Worm (Caenorhabditis elegans) whole organism, late embryonic: ENCODE measurements around the gene T27F7.12.

Experiments
- F13H6.1 ChIP-seq: sonication (generic microtip); optimal IDR thresholded peaks from 2 replicates; lab custom pipeline; 2016; ENCODE audit warnings: missing genetic modification characterization, missing compliant biosample characterization
- K09A11.1 ChIP-seq: sonication (generic microtip); optimal IDR thresholded peaks from 2 replicates; lab custom pipeline; 2017; ENCODE audit warnings: antibody characterized with exemption, mild to moderate bottlenecking, missing genetic modification characterization, missing compliant biosample characterization; ENCODE audit not compliant: insufficient read depth
- T23F11.4 ChIP-seq: fragments of 200-800 bp; sonication (Bioruptor generic); optimal IDR thresholded peaks from 2 replicates; lab custom pipeline; 2018; ENCODE audit warnings: mild to moderate bottlenecking, missing genetic modification characterization, missing compliant biosample characterization
- Y22D7AL.16 ChIP-seq: sonication (generic microtip); optimal IDR thresholded peaks from 2 replicates; lab custom pipeline; 2016; ENCODE audit warnings: missing genetic modification characterization, missing compliant biosample characterization
- ahr-1 ChIP-seq: sonication (generic microtip); optimal IDR thresholded peaks from 2 replicates; lab custom pipeline; 2016; ENCODE audit warnings: missing genetic modification characterization, missing compliant biosample characterization
- ama-1 ChIP-seq: fragments of 150-350 bp; optimal IDR thresholded peaks from 2 replicates; lab custom pipeline; 2014
- ceh-14 ChIP-seq: sonication (generic microtip); optimal IDR thresholded peaks from 2 replicates; lab custom pipeline; 2016; ENCODE audit warnings: missing genotype, missing genetic modification characterization, missing compliant biosample characterization
- ceh-2 ChIP-seq: sonication (generic microtip); optimal IDR thresholded peaks from 2 replicates; lab custom pipeline; 2016; ENCODE audit warnings: missing genotype, missing genetic modification characterization, missing compliant biosample characterization
- ceh-24 ChIP-seq: sonication (generic microtip); optimal IDR thresholded peaks from 2 replicates; lab custom pipeline; 2016; ENCODE audit warnings: mild to moderate bottlenecking, missing genetic modification characterization, missing compliant biosample characterization
- ceh-30 ChIP-seq: fragments of 150-350 bp; optimal IDR thresholded peaks from 2 replicates; lab custom pipeline; 2014; ENCODE audit warnings: missing biosample characterization, missing genetic modification characterization
- ceh-45 ChIP-seq: fragments of 200-800 bp; sonication (Bioruptor generic); IDR thresholded peaks from 2 replicates; pipeline ENCODE4 v1.3.6; 2022; ENCODE audit warnings: missing genetic modification reagents, missing genetic modification characterization, missing compliant biosample characterization
- ceh-48 ChIP-seq: sonication (generic microtip); optimal IDR thresholded peaks from 2 replicates; lab custom pipeline; 2016; ENCODE audit warnings: missing genetic modification characterization, inconsistent platforms, missing compliant biosample characterization
- ceh-9 ChIP-seq: sonication (generic microtip); optimal IDR thresholded peaks from 2 replicates; lab custom pipeline; 2016; ENCODE audit warnings: mild to moderate bottlenecking, missing genetic modification characterization, inconsistent platforms, missing compliant biosample characterization
- dmd-4 ChIP-seq: sonication (generic microtip); optimal IDR thresholded peaks from 2 replicates; lab custom pipeline; 2016; ENCODE audit warnings: borderline replicate concordance, missing genetic modification characterization, missing compliant biosample characterization
- elt-2 ChIP-seq: sonication (generic microtip); optimal IDR thresholded peaks from 2 replicates; lab custom pipeline; 2016; ENCODE audit warnings: missing genetic modification reagents, missing genetic modification characterization, missing compliant biosample characterization
- elt-4 ChIP-seq: sonication (generic microtip); optimal IDR thresholded peaks from 2 replicates; lab custom pipeline; 2016; ENCODE audit warnings: missing genetic modification characterization, missing compliant biosample characterization
- eyg-1 ChIP-seq: sonication (generic microtip); optimal IDR thresholded peaks from 2 replicates; lab custom pipeline; 2016; ENCODE audit warnings: missing genotype, missing genetic modification characterization, missing compliant biosample characterization
- fax-1 ChIP-seq: sonication (generic microtip); optimal IDR thresholded peaks from 2 replicates; lab custom pipeline; 2016; ENCODE audit warnings: missing genotype, missing genetic modification characterization, missing compliant biosample characterization
- fkh-10 ChIP-seq: fragments of 150-350 bp; optimal IDR thresholded peaks from 2 replicates; lab custom pipeline; 2014; ENCODE audit warnings: missing biosample characterization, missing genetic modification reagents, missing genetic modification characterization
- hlh-13 ChIP-seq: fragments of 200-800 bp; sonication (Bioruptor generic); optimal IDR thresholded peaks from 2 replicates; lab custom pipeline; 2018; ENCODE audit warnings: mild to moderate bottlenecking, missing genetic modification characterization, missing compliant biosample characterization
- hlh-15 ChIP-seq: sonication (generic microtip); optimal IDR thresholded peaks from 2 replicates; lab custom pipeline; 2016; ENCODE audit warnings: missing genetic modification characterization, missing compliant biosample characterization
- lin-11 ChIP-seq: fragments of 200-800 bp; sonication (Bioruptor generic); optimal IDR thresholded peaks from 2 replicates; lab custom pipeline; 2018; ENCODE audit warnings: mild to moderate bottlenecking, missing genetic modification characterization, missing compliant biosample characterization
- mec-3 ChIP-seq: sonication (generic microtip); optimal IDR thresholded peaks from 2 replicates; lab custom pipeline; 2016; ENCODE audit warnings: borderline replicate concordance, missing genetic modification characterization, missing compliant biosample characterization
- nfya-1 ChIP-seq: sonication (generic microtip); optimal IDR thresholded peaks from 2 replicates; lab custom pipeline; 2017; ENCODE audit warnings: missing genetic modification characterization, mild to moderate bottlenecking, missing compliant biosample characterization, antibody characterized with exemption, moderate library complexity
- nhr-11 ChIP-seq: fragments of 150-350 bp; optimal IDR thresholded peaks from 2 replicates; lab custom pipeline; 2014; ENCODE audit warnings: missing biosample characterization, missing genetic modification characterization
- npax-4 ChIP-seq: sonication (generic microtip); optimal IDR thresholded peaks from 2 replicates; lab custom pipeline; 2016; ENCODE audit warnings: missing genetic modification characterization, missing compliant biosample characterization
- odd-2 ChIP-seq: sonication (generic microtip); optimal IDR thresholded peaks from 2 replicates; lab custom pipeline; 2017; ENCODE audit warnings: antibody characterized with exemption, mild to moderate bottlenecking, missing genetic modification characterization, missing compliant biosample characterization
- pat-9 ChIP-seq: fragments of 200-800 bp; sonication (Bioruptor generic); optimal IDR thresholded peaks from 2 replicates; lab custom pipeline; 2018; ENCODE audit warnings: mild to moderate bottlenecking, missing genetic modification characterization, moderate library complexity, missing compliant biosample characterization
- pha-4 ChIP-seq: fragments of 150-350 bp; optimal IDR thresholded peaks from 2 replicates; lab custom pipeline; 2018; ENCODE audit warnings: missing biosample characterization, missing genetic modification reagents, missing genetic modification characterization
- pros-1 ChIP-seq: fragments of 150-350 bp; optimal IDR thresholded peaks from 2 replicates; lab custom pipeline; 2014; ENCODE audit warnings: missing biosample characterization, missing genetic modification reagents, missing genetic modification characterization
- ref-2 ChIP-seq: sonication (generic microtip); optimal IDR thresholded peaks from 2 replicates; lab custom pipeline; 2016; ENCODE audit warnings: missing genetic modification characterization, missing compliant biosample characterization
- rnt-1 ChIP-seq: sonication (generic microtip); optimal IDR thresholded peaks from 2 replicates; lab custom pipeline; 2016; ENCODE audit warnings: missing genetic modification characterization, missing compliant biosample characterization
- sdc-2 ChIP-seq: sonication (generic microtip); optimal IDR thresholded peaks from 2 replicates; lab custom pipeline; 2016; ENCODE audit warnings: missing genotype, missing genetic modification characterization, missing compliant biosample characterization
- sox-2 ChIP-seq: fragments of 200-800 bp; sonication (Bioruptor generic); IDR thresholded peaks from 2 replicates; pipeline ENCODE4 v1.3.6; 2022; ENCODE audit warnings: missing genetic modification reagents, missing genetic modification characterization, missing compliant biosample characterization
- sox-4 ChIP-seq: sonication (generic microtip); optimal IDR thresholded peaks from 2 replicates; lab custom pipeline; 2017; ENCODE audit warnings: mild to moderate bottlenecking, missing genetic modification characterization, inconsistent platforms, missing compliant biosample characterization
- tbx-2 ChIP-seq: sonication (generic microtip); optimal IDR thresholded peaks from 2 replicates; lab custom pipeline; 2016; ENCODE audit warnings: missing genetic modification characterization, missing compliant biosample characterization
- unc-3 ChIP-seq, 2 experiments: fragments of 200-800 bp in 1 of 2; sonication (Bioruptor generic) in 1 of 2; sonication (generic microtip) in 1 of 2; conservative IDR thresholded peaks in 1 of 2; optimal IDR thresholded peaks in 1 of 2; 2 replicates each; pipeline versions ENCODE4 v1.3.6 to Lab custom; 2016 to 2022; ENCODE audit warnings: missing compliant biosample characterization in 2 of 2, missing genetic modification characterization in 2 of 2, missing genetic modification reagents in 1 of 2
- unc-42 ChIP-seq: sonication (generic microtip); optimal IDR thresholded peaks from 2 replicates; lab custom pipeline; 2016; ENCODE audit warnings: missing genotype, missing genetic modification characterization, missing compliant biosample characterization
- zip-5 ChIP-seq: sonication (generic microtip); optimal IDR thresholded peaks from 2 replicates; lab custom pipeline; 2016; ENCODE audit warnings: missing genetic modification characterization, missing compliant biosample characterization

Gene T27F7.12

DNA sequence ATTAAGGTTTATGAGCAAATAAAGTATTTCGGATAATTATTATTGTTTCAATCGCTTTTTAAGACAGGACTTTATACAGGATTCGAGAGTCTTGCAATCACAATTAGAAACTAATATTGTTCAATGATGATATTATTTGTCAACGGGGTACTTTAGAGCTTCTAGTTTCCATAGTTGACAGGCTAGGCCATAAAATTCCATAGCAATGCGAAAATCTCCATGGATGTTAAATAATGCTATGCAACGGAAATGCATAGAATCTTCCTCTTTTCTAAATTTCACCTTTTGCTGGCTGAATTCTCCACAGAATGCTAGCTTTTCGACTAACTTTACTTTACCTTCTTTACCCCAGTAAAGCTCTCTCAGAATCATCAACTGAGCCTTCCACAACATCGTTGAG, 18.1 kb downstream of the T27F7.12 start, which contains the start of gene F59A6.3:
Gene F59A6.3 (plus strand): TSS at position 301 of the 400 bp plus-strand sequence.
- TF ChIP-seq ama-1 = no peak
- TF ChIP-seq ceh-24 (tag; lab: Kevin White, UChicago) = no peak
- no peak for TF ChIP-seq unc-3 (GFP tag; conservative IDR thresholded peaks at IDR 0.05; lab: Robert Waterston, UW)
- no peak for TF ChIP-seq unc-3 (tag; optimal IDR thresholded peaks at IDR 0.05; lab: Kevin White, UChicago)
- TF ChIP-seq rnt-1 (tag; lab: Kevin White, UChicago) = no peak
- no peak for TF ChIP-seq F13H6.1
- no peak for TF ChIP-seq fax-1 (tag; lab: Kevin White, UChicago)
- TF ChIP-seq ref-2 = no peak
- no peak for TF ChIP-seq dmd-4
- no peak for TF ChIP-seq ahr-1
- TF ChIP-seq tbx-2 (tag; lab: Kevin White, UChicago) = no peak
- no peak for TF ChIP-seq sdc-2 (tag; lab: Kevin White, UChicago)
- TF ChIP-seq, all 69 proteins: peak for 0

DNA sequence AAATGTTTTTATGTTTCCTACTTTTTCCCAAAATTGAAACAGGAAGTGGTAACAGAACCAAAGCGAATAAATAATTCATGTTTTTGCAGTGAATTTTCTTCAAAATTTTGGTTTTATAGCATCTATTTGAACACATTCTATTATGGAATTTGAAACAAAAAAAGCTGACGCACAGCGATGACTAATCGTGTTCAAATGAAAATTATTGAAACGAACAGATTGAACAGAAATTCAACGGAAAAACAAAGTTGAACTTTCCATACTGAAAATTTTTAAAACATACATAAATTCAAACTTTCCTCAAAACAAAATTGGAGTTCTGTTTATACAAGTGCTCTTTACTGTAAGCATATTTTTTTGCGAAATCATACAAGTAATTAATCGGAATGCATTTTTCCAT, 22.1 kb downstream of the T27F7.12 start, which contains the start of gene F59A6.12:
Gene F59A6.12 (minus strand): TSS at position 101 of the 400 bp plus-strand sequence.
- TF ChIP-seq elt-2 (tag; lab: Kevin White, UChicago) = no peak
- TF ChIP-seq zip-5 = no peak
- TF ChIP-seq nhr-11 = no peak
- TF ChIP-seq tbx-2 (tag; lab: Kevin White, UChicago) = no peak
- TF ChIP-seq nfya-1 (tag; lab: Kevin White, UChicago) = no peak
- no peak for TF ChIP-seq T23F11.4
- TF ChIP-seq elt-4 (tag; lab: Kevin White, UChicago) = no peak
- no peak for TF ChIP-seq ama-1
- no peak for TF ChIP-seq Y22D7AL.16
- TF ChIP-seq pha-4 (tag; lab: Kevin White, UChicago) = no peak
- no peak for TF ChIP-seq fkh-10
- TF ChIP-seq pat-9 = no peak

DNA sequence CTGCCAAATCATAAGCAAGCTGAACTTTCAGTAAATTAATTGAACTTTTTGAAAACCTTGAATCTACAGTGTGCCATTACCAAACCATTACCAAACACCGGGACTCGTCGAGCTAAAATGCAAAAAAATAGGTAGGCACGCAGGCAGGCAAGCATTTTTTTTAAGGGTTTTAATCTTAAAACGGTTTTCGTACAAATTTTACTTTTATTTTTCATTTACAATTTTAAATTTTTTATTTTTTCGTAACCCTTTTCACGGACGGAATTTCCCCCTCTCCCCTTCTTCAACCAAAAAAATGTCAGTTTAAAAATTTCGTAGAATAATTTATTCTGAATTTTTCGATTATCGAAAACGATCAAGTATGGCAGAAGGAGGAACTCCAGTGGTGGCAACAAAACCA, 24.5 kb downstream of the T27F7.12 start, which contains the start of gene F59A6.2:
Gene F59A6.2 (plus strand): TSS at position 301 of the 400 bp plus-strand sequence.
- TF ChIP-seq pros-1 (tag; lab: Kevin White, UChicago) = no peak
- no peak for TF ChIP-seq pat-9
- TF ChIP-seq unc-42 (tag; lab: Kevin White, UChicago) = no peak
- TF ChIP-seq pha-4 (tag; lab: Kevin White, UChicago) = no peak
- no peak for TF ChIP-seq dmd-4
- TF ChIP-seq ceh-45 = no peak
- no peak for TF ChIP-seq ceh-30 (tag; lab: Kevin White, UChicago)
- no peak for TF ChIP-seq sox-2 (GFP tag; lab: Robert Waterston, UW)
- TF ChIP-seq ceh-9 (tag; lab: Kevin White, UChicago) = no peak
- no peak for TF ChIP-seq eyg-1 (tag; lab: Kevin White, UChicago)
- no peak for TF ChIP-seq ceh-14 (tag; lab: Kevin White, UChicago)
- no peak for TF ChIP-seq hlh-13 (GFP tag; lab: Kevin White, UChicago)
- no peak for TF ChIP-seq lin-11
- TF ChIP-seq ceh-2 = no peak
- no peak for TF ChIP-seq K09A11.1
- no peak for TF ChIP-seq ceh-48 (tag; lab: Kevin White, UChicago)
- no peak for TF ChIP-seq odd-2 (tag; lab: Kevin White, UChicago)
- TF ChIP-seq sox-4 (tag; lab: Kevin White, UChicago) = no peak

ce11 chrII:5016144-5016543, 26.2 kb downstream of the T27F7.12 start:
- TF ChIP-seq mec-3 (no peak), hlh-15 (tag; lab: Kevin White, UChicago) (no peak), sox-4 (tag; lab: Kevin White, UChicago) (no peak), ceh-14 (tag; lab: Kevin White, UChicago) (no peak), dmd-4 (no peak), npax-4 (no peak), lin-11 (no peak)
